Fruit fly (Drosophila melanogaster): Measurements from ENCODE around the gene gammaTub23C.

The gammaTub23C gene

dm6 chr2L:3012780-3013179, 40.1 kb downstream of the gammaTub23C start (continued):
- peak; percentile 51; the same call in 2 of the 3 replicates for TF ChIP-seq row (GFP tag; IDR thresholded peaks at IDR 0.05)
- TF ChIP-seq Nf-YB (GFP tag; optimal IDR thresholded peaks at IDR 0.05), result no peak
- no peak for TF ChIP-seq Dip2 (GFP tag; IDR thresholded peaks at IDR 0.05)
- TF ChIP-seq Oaz (GFP tag; IDR thresholded peaks at IDR 0.05), result no peak
- no peak for TF ChIP-seq HLH54F (GFP tag; optimal IDR thresholded peaks at IDR 0.05)
- no peak for TF ChIP-seq btn (GFP tag; optimal IDR thresholded peaks at IDR 0.05)
- TF ChIP-seq MBD-R2 (GFP tag; IDR thresholded peaks at IDR 0.05), result no peak
- TF ChIP-seq D19A (tag; optimal IDR thresholded peaks at IDR 0.05), result no peak
- no peak for TF ChIP-seq CG1233 (GFP tag; optimal IDR thresholded peaks at IDR 0.05)
- no peak for TF ChIP-seq CG12942 (GFP tag; optimal IDR thresholded peaks at IDR 0.05)
- TF ChIP-seq CG8290 (GFP tag; optimal IDR thresholded peaks at IDR 0.05), result no peak
- no peak for TF ChIP-seq CG8290 (tag; optimal IDR thresholded peaks at IDR 0.05)
- TF ChIP-seq Doc3 (GFP tag; IDR thresholded peaks at IDR 0.05; ENCODE audit: partially characterized antibody), result no peak
- no peak for TF ChIP-seq CG7271 (tag; optimal IDR thresholded peaks at IDR 0.05)
- TF ChIP-seq BEAF-32 (GFP tag; optimal IDR thresholded peaks at IDR 0.05), result no peak
- no peak for TF ChIP-seq luna (GFP tag; optimal IDR thresholded peaks at IDR 0.05)
- no peak for TF ChIP-seq CTCF (GFP tag; optimal IDR thresholded peaks at IDR 0.05)
- no peak for TF ChIP-seq tio (GFP tag; optimal IDR thresholded peaks at IDR 0.05)
- no peak for TF ChIP-seq CG2199 (GFP tag; IDR thresholded peaks at IDR 0.05)
- 0 out of 3 replicates have a peak, but pooled peaks have one; percentile 16 for TF ChIP-seq Aef1 (GFP tag; IDR thresholded peaks at IDR 0.05)
- TF ChIP-seq zfh1 (GFP tag; IDR thresholded peaks at IDR 0.05), result peak; percentile 68
- no peak for TF ChIP-seq Jarid2 (GFP tag; optimal IDR thresholded peaks at IDR 0.05)
- TF ChIP-seq Awh (GFP tag; IDR thresholded peaks at IDR 0.05), result no peak
- no peak for TF ChIP-seq CG30403 (GFP tag; optimal IDR thresholded peaks at IDR 0.05)
- TF ChIP-seq CG9797 (GFP tag; optimal IDR thresholded peaks at IDR 0.05), result no peak
- no peak for TF ChIP-seq CG11093 (GFP tag; IDR thresholded peaks at IDR 0.05)
- TF ChIP-seq CG17612 (GFP tag; IDR thresholded peaks at IDR 0.05), result no peak
- TF ChIP-seq Abd-B (GFP tag; optimal IDR thresholded peaks at IDR 0.05), result no peak
- TF ChIP-seq CG14710 (tag; optimal IDR thresholded peaks at IDR 0.05), result peak; percentile 34
- no peak for TF ChIP-seq GATAe (GFP tag; conservative IDR thresholded peaks at IDR 0.05)
- no peak for TF ChIP-seq CG1603 (tag; optimal IDR thresholded peaks at IDR 0.05)
- no peak for TF ChIP-seq knrl (GFP tag; IDR thresholded peaks at IDR 0.05; ENCODE audit: partially characterized antibody)
- no peak for TF ChIP-seq mld (GFP tag; IDR thresholded peaks at IDR 0.05; ENCODE audit: partially characterized antibody)
- TF ChIP-seq CG11504 (tag; optimal IDR thresholded peaks at IDR 0.05), result no peak
- TF ChIP-seq oc (tag; optimal IDR thresholded peaks at IDR 0.05), result no peak
- TF ChIP-seq CG5245 (GFP tag; optimal IDR thresholded peaks at IDR 0.05), result peak; percentile 37
- TF ChIP-seq CG11560 (tag; IDR thresholded peaks at IDR 0.05), result no peak
- TF ChIP-seq salm (tag; optimal IDR thresholded peaks at IDR 0.05), result no peak
- TF ChIP-seq CG12155 (GFP tag; optimal IDR thresholded peaks at IDR 0.05), result no peak
- TF ChIP-seq cad (GFP tag; optimal IDR thresholded peaks at IDR 0.05), result no peak
- TF ChIP-seq ems (GFP tag; optimal IDR thresholded peaks at IDR 0.05), result no peak
- TF ChIP-seq unc-4 (GFP tag; IDR thresholded peaks at IDR 0.05; ENCODE audit: partially characterized antibody), result no peak
- TF ChIP-seq CG32772 (GFP tag; IDR thresholded peaks at IDR 0.05), result 0 out of 2 replicates have a peak, but pooled peaks have one; percentile 27
- no peak for TF ChIP-seq chm (GFP tag; IDR thresholded peaks at IDR 0.05)
- no peak for TF ChIP-seq CG13624 (GFP tag; optimal IDR thresholded peaks at IDR 0.05)
- no peak for TF ChIP-seq cas (GFP tag; IDR thresholded peaks at IDR 0.05)
- TF ChIP-seq p53 (GFP tag; optimal IDR thresholded peaks at IDR 0.05), result no peak
- no peak for TF ChIP-seq pros (GFP tag; optimal IDR thresholded peaks at IDR 0.05)
- no peak for TF ChIP-seq Camta (GFP tag; optimal IDR thresholded peaks at IDR 0.05)
- no peak for TF ChIP-seq bab2 (GFP tag; optimal IDR thresholded peaks at IDR 0.05)
- no peak for TF ChIP-seq sna (GFP tag; IDR thresholded peaks at IDR 0.05; ENCODE audit: partially characterized antibody)
- TF ChIP-seq CG16863 (GFP tag; optimal IDR thresholded peaks at IDR 0.05), result no peak
- TF ChIP-seq gcm (GFP tag; optimal IDR thresholded peaks at IDR 0.05), result no peak
